Fruit fly (Drosophila melanogaster): ENCODE measurements around the gene Vps45.

The Vps45 gene

DNA sequence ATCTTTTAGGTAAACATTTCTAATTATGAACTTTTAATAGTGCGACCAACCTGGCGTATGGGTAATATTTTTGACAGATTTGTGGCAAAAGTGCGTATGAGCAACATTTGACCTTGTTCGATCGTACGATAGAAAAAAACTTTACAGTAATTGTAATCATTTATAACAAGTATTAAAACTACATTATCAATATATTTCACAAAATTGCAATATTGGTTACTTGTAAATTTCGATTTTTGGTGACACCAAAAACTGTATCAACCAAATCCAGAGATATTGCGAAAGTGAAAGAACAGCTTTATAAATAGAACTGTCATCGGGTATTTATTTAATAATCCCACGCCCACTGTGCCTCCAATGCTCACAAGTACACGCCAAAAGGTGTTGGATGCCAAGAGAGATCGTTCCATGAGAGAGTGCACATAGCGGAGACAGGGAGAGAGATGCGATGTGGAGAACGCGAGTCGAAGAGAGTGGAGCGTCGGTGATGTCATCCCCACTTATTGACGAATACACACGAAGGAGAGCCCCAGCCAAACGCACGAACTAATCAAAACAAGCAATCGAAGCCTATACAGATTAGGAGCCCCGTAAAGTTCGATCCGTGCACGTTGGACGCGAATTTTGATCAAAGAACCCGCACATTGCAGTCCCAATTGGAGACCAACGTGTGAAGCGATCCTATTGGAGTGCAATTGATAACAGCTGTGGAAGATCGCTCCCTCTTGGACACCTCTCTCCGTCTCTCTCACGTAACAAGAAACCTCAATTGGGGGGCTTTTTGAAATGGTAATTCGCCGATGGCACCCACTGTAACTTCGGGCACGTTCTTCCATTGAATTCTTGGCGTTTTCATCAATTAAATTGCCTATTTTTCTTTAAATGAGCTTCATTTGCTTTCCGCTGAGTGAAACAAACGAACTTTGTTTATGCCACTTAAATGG is 30.3 kb upstream of the Vps45 start (continued):
- peak; percentile 95 for TF ChIP-seq Xbp1 (GFP tag; optimal IDR thresholded peaks at IDR 0.05)
- no peak for TF ChIP-seq HLH4C (GFP tag; IDR thresholded peaks at IDR 0.05; ENCODE audit: partially characterized antibody)
- peak; percentile 90 for TF ChIP-seq CG3847 (GFP tag; IDR thresholded peaks at IDR 0.05)
- peak; percentile 82 for TF ChIP-seq trem (tag; optimal IDR thresholded peaks at IDR 0.05)
- peak; percentile 84 for TF ChIP-seq Aef1 (GFP tag; IDR thresholded peaks at IDR 0.05)
- peak; percentile 86 for TF ChIP-seq ERR (GFP tag; optimal IDR thresholded peaks at IDR 0.05)
- peak; percentile 33; the same call in 1 of the 2 replicates for TF ChIP-seq CG17612 (GFP tag; IDR thresholded peaks at IDR 0.05)
- TF ChIP-seq bbx (GFP tag; IDR thresholded peaks at IDR 0.05; ENCODE audit: partially characterized antibody) = no peak; the same call in 1 of the 2 replicates
- peak; percentile 87 for TF ChIP-seq schlank (tag; optimal IDR thresholded peaks at IDR 0.05)
- peak; percentile 98 for TF ChIP-seq Ets65A (GFP tag)
- peak; percentile 94 for TF ChIP-seq D19B (GFP tag; optimal IDR thresholded peaks at IDR 0.05)
- TF ChIP-seq tx (GFP tag; optimal IDR thresholded peaks at IDR 0.05) = peak; percentile 93
- peak; percentile 84 for TF ChIP-seq Optix (GFP tag; IDR thresholded peaks at IDR 0.05)
- TF ChIP-seq CG13624 (GFP tag; optimal IDR thresholded peaks at IDR 0.05) = peak; percentile 83
- peak; percentile 80 for TF ChIP-seq CG11085 (GFP tag; IDR thresholded peaks at IDR 0.05)
- peak; percentile 81 for TF ChIP-seq Myb (GFP tag; optimal IDR thresholded peaks at IDR 0.05)
- TF ChIP-seq CG11504 (tag; optimal IDR thresholded peaks at IDR 0.05) = peak; percentile 97
- peak; percentile 81 for TF ChIP-seq Nf-YA (GFP tag; IDR thresholded peaks at IDR 0.05)
- TF ChIP-seq CG11695 (GFP tag; IDR thresholded peaks at IDR 0.05) = peak; percentile 94
- TF ChIP-seq ab (GFP tag; optimal IDR thresholded peaks at IDR 0.05) = peak; percentile 14
- TF ChIP-seq Six4 (GFP tag; optimal IDR thresholded peaks at IDR 0.05) = peak; percentile 94
- peak; percentile 80 for TF ChIP-seq ci (GFP tag; IDR thresholded peaks at IDR 0.05)
- peak; percentile 79 for TF ChIP-seq sd (tag; optimal IDR thresholded peaks at IDR 0.05)
- peak; percentile 90 for TF ChIP-seq Atf-2 (GFP tag; optimal IDR thresholded peaks at IDR 0.05)
- no peak for TF ChIP-seq cad (GFP tag; optimal IDR thresholded peaks at IDR 0.05)
- peak; percentile 99 for TF ChIP-seq sens (GFP tag)
- TF ChIP-seq otp (GFP tag; IDR thresholded peaks at IDR 0.05) = 0 out of 3 replicates have a peak, but pooled peaks have one; percentile 19
- peak; percentile 91 for TF ChIP-seq en (GFP tag; optimal IDR thresholded peaks at IDR 0.05)
- TF ChIP-seq kah (GFP tag; optimal IDR thresholded peaks at IDR 0.05) = peak; percentile 90
- TF ChIP-seq tll (GFP tag; optimal IDR thresholded peaks at IDR 0.05) = peak in 1 of 2 experiments; percentile 38
- peak; percentile 99 for TF ChIP-seq CG30403 (GFP tag; optimal IDR thresholded peaks at IDR 0.05)
- TF ChIP-seq CG14667 (GFP tag; IDR thresholded peaks at IDR 0.05) = peak; percentile 85
- no peak for TF ChIP-seq h (optimal IDR thresholded peaks at IDR 0.05)
- peak; percentile 86 for TF ChIP-seq HmgZ (tag; optimal IDR thresholded peaks at IDR 0.05)
- peak; percentile 87 for TF ChIP-seq emc (GFP tag; optimal IDR thresholded peaks at IDR 0.05)
- TF ChIP-seq da (GFP tag; optimal IDR thresholded peaks at IDR 0.05) = peak; percentile 66
- peak; percentile 82 for TF ChIP-seq Neu2 (GFP tag; optimal IDR thresholded peaks at IDR 0.05; ENCODE audit: borderline replicate concordance)
- peak; percentile 84 for TF ChIP-seq Bdp1 (GFP tag; optimal IDR thresholded peaks at IDR 0.05)
- TF ChIP-seq slp2 (GFP tag; optimal IDR thresholded peaks at IDR 0.05) = peak; percentile 93
- TF ChIP-seq CG33213 (GFP tag; optimal IDR thresholded peaks at IDR 0.05) = peak; percentile 67
- peak; percentile 73 for TF ChIP-seq MBD-R2 (GFP tag; IDR thresholded peaks at IDR 0.05)
- TF ChIP-seq Chrac-16 (GFP tag; optimal IDR thresholded peaks at IDR 0.05) = peak; percentile 93
- peak; percentile 99 for TF ChIP-seq CG17361 (GFP tag; IDR thresholded peaks at IDR 0.05)
- TF ChIP-seq CG6254 (GFP tag; optimal IDR thresholded peaks at IDR 0.05) = peak; percentile 89
- peak; percentile 85 for TF ChIP-seq YL-1 (GFP tag; optimal IDR thresholded peaks at IDR 0.05)
- peak; percentile 83 for TF ChIP-seq CG7987 (GFP tag; optimal IDR thresholded peaks at IDR 0.05)
- peak; percentile 97 for TF ChIP-seq Hand (GFP tag; optimal IDR thresholded peaks at IDR 0.05)
- TF ChIP-seq Atf3 (GFP tag; optimal IDR thresholded peaks at IDR 0.05) = peak; percentile 84
- TF ChIP-seq CG14441 (GFP tag; IDR thresholded peaks at IDR 0.05) = peak; percentile 77; the same call in 1 of the 2 replicates
- TF ChIP-seq CG9797 (GFP tag; optimal IDR thresholded peaks at IDR 0.05) = peak; percentile 52

Measured in whole organism, embryonic.